Fruit fly (Drosophila melanogaster) S2 (cell line): ENCODE data around the gene Jupiter.

ENCODE experiments used
- CG8478 ChIP-seq: fragments of >200 bp; optimal IDR thresholded peaks from 2 replicates; lab custom pipeline; 2018
- CTCF ChIP-seq, 2 experiments: fragments of >200 bp; optimal IDR thresholded peaks; 2 replicates each; lab custom pipeline; 2018

dm6 chr3R:11655873-11656374 is 36.2 kb upstream of the Jupiter start, which contains the start of gene CG42327:
- no peak for TF ChIP-seq CG8478 (lab: Kevin White, UChicago)
- TF ChIP-seq CTCF (optimal IDR thresholded peaks at IDR 0.05; lab: Kevin White, UChicago): no peak
